Worm (Caenorhabditis elegans) whole organism, L4 larva: Measurements from ENCODE around the gene ZK616.8.

ENCODE experiments used
- D1046.2 ChIP-seq: fragments of 200-800 bp; sonication (Bioruptor generic); IDR thresholded peaks from 2 replicates; pipeline ENCODE4 v1.3.6; 2022; ENCODE audit warnings: missing genetic modification characterization, missing compliant biosample characterization
- F10B5.3 ChIP-seq: sonication (generic microtip); optimal IDR thresholded peaks from 2 replicates; lab custom pipeline; 2016; ENCODE audit warnings: mild to moderate bottlenecking, missing genetic modification characterization, missing compliant biosample characterization
- F26F4.8 ChIP-seq: fragments of 200-800 bp; sonication (Bioruptor generic); conservative IDR thresholded peaks from 2 replicates; pipeline ENCODE4 v1.3.6; 2022; ENCODE audit warnings: missing genetic modification characterization, missing compliant biosample characterization
- R02D3.7 ChIP-seq: fragments of 150-350 bp; sonication (generic microtip); optimal IDR thresholded peaks from 3 replicates; lab custom pipeline; 2014; ENCODE audit warnings: missing biosample characterization, missing genetic modification characterization
- T20F7.1 ChIP-seq: fragments of 200-800 bp; sonication (Bioruptor generic); optimal IDR thresholded peaks from 2 replicates; lab custom pipeline; 2018; ENCODE audit warnings: mild to moderate bottlenecking, missing genetic modification characterization, missing compliant biosample characterization
- T26A8.4 ChIP-seq: fragments of 200-800 bp; sonication (Bioruptor generic); IDR thresholded peaks from 2 replicates; pipeline ENCODE4 v1.3.6; 2022; ENCODE audit warnings: missing genetic modification characterization, missing compliant biosample characterization
- Y105C5A.15 ChIP-seq: fragments of 200-800 bp; sonication (Bioruptor generic); IDR thresholded peaks from 2 replicates; pipeline ENCODE4 v1.3.6; 2022; ENCODE audit warnings: missing genetic modification characterization, missing compliant biosample characterization
- Y48G9A.11 ChIP-seq: fragments of 200-800 bp; sonication (Bioruptor generic); IDR thresholded peaks from 2 replicates; pipeline ENCODE4 v1.3.6; 2022; ENCODE audit warnings: missing genetic modification reagents, missing genetic modification characterization, missing compliant biosample characterization
- Y5F2A.4 ChIP-seq: fragments of 200-800 bp; sonication (Bioruptor generic); optimal IDR thresholded peaks from 2 replicates; lab custom pipeline; 2018; ENCODE audit warnings: mild to moderate bottlenecking, missing genetic modification characterization, missing compliant biosample characterization
- Y75B8A.6 ChIP-seq: fragments of 200-800 bp; sonication (Bioruptor generic); IDR thresholded peaks from 2 replicates; pipeline ENCODE4 v1.3.6; 2022; ENCODE audit warnings: missing genetic modification reagents, missing genetic modification characterization, missing compliant biosample characterization
- ZK337.2 ChIP-seq: fragments of 200-800 bp; sonication (Bioruptor generic); IDR thresholded peaks from 2 replicates; pipeline ENCODE4 v1.3.6; 2022; ENCODE audit warnings: missing genetic modification reagents, missing genetic modification characterization, missing compliant biosample characterization
- attf-4 ChIP-seq: sonication (generic microtip); optimal IDR thresholded peaks from 3 replicates; lab custom pipeline; 2017; ENCODE audit warnings: missing biosample characterization, missing genetic modification characterization
- ceh-20 ChIP-seq: fragments of 200-800 bp; sonication (Bioruptor generic); IDR thresholded peaks from 2 replicates; pipeline ENCODE4 v1.3.6; 2022; ENCODE audit warnings: missing genetic modification reagents, missing genetic modification characterization, missing compliant biosample characterization
- ceh-44 ChIP-seq: fragments of 200-800 bp; sonication (Bioruptor generic); IDR thresholded peaks from 2 replicates; pipeline ENCODE4 v1.3.6; 2022; ENCODE audit warnings: missing genetic modification reagents, missing genetic modification characterization, missing compliant biosample characterization
- ces-1 ChIP-seq: fragments of 150-350 bp; sonication (generic microtip); optimal IDR thresholded peaks from 4 replicates; lab custom pipeline; 2014; ENCODE audit warnings: missing biosample characterization, missing genetic modification reagents, missing genetic modification characterization
- ctbp-1 ChIP-seq: fragments of 200-800 bp; sonication (Bioruptor generic); IDR thresholded peaks from 2 replicates; pipeline ENCODE4 v1.3.6; 2022; ENCODE audit warnings: missing genetic modification reagents, missing genetic modification characterization, missing compliant biosample characterization
- daf-16 ChIP-seq, 3 experiments: sonication (generic microtip); optimal IDR thresholded peaks; 2 replicates each; lab custom pipeline; 2016 to 2017; ENCODE audit warnings: missing genetic modification characterization in 3 of 3, missing genetic modification reagents in 3 of 3, mild to moderate bottlenecking in 2 of 3, missing compliant biosample characterization in 2 of 3, missing biosample characterization in 1 of 3, moderate library complexity in 1 of 3
- daf-19 ChIP-seq: fragments of 200-800 bp; sonication (Bioruptor generic); conservative IDR thresholded peaks from 2 replicates; pipeline ENCODE4 v1.3.6; 2022; ENCODE audit warnings: missing genetic modification characterization, missing compliant biosample characterization
- dmd-6 ChIP-seq: fragments of 200-800 bp; sonication (Bioruptor generic); IDR thresholded peaks from 2 replicates; pipeline ENCODE4 v1.3.6; 2022; ENCODE audit warnings: missing genetic modification reagents, missing genetic modification characterization, missing compliant biosample characterization
- dmd-9 ChIP-seq: fragments of 200-800 bp; sonication (Bioruptor generic); IDR thresholded peaks from 2 replicates; pipeline ENCODE4 v1.3.6; 2022; ENCODE audit warnings: missing genetic modification reagents, missing genetic modification characterization, missing compliant biosample characterization
- dve-1 ChIP-seq: sonication (generic microtip); optimal IDR thresholded peaks from 2 replicates; lab custom pipeline; 2017; ENCODE audit warnings: antibody characterized with exemption, mild to moderate bottlenecking, missing genetic modification characterization, missing compliant biosample characterization; ENCODE audit not compliant: insufficient read depth
- egl-27 ChIP-seq: sonication (generic microtip); optimal IDR thresholded peaks from 3 replicates; lab custom pipeline; 2017; ENCODE audit warnings: missing biosample characterization, missing genetic modification reagents, missing genetic modification characterization
- fos-1 ChIP-seq: fragments of 150-350 bp; optimal IDR thresholded peaks from 2 replicates; lab custom pipeline; 2014; ENCODE audit warnings: missing biosample characterization, missing genetic modification characterization
- hif-1 ChIP-seq, 2 experiments: sonication (generic microtip); optimal IDR thresholded peaks; 2 replicates each; lab custom pipeline; 2016 to 2017; ENCODE audit warnings: missing compliant biosample characterization in 2 of 2, missing genetic modification characterization in 2 of 2, missing genetic modification reagents in 2 of 2, missing genotype in 2 of 2, mild to moderate bottlenecking in 1 of 2
- hlh-11 ChIP-seq: fragments of 200-800 bp; sonication (Bioruptor generic); optimal IDR thresholded peaks from 2 replicates; lab custom pipeline; 2018; ENCODE audit warnings: mild to moderate bottlenecking, missing genetic modification characterization, missing compliant biosample characterization
- jun-1 ChIP-seq: fragments of 150-350 bp; optimal IDR thresholded peaks from 2 replicates; lab custom pipeline; 2014; ENCODE audit warnings: missing biosample characterization, missing genetic modification reagents, missing genetic modification characterization
- lin-1 ChIP-seq: fragments of 200-800 bp; sonication (Bioruptor generic); IDR thresholded peaks from 2 replicates; pipeline ENCODE4 v1.3.6; 2022; ENCODE audit warnings: missing genetic modification reagents, missing genetic modification characterization, missing compliant biosample characterization
- lin-13 ChIP-seq: fragments of 150-350 bp; optimal IDR thresholded peaks from 2 replicates; lab custom pipeline; 2014; ENCODE audit warnings: missing biosample characterization, missing genetic modification reagents, missing genetic modification characterization
- lin-29 ChIP-seq: fragments of 200-800 bp; sonication (Bioruptor generic); IDR thresholded peaks from 2 replicates; pipeline ENCODE4 v1.3.6; 2022; ENCODE audit warnings: missing genetic modification reagents, missing genetic modification characterization, missing compliant biosample characterization
- lin-38 ChIP-seq: fragments of 200-800 bp; sonication (Bioruptor generic); IDR thresholded peaks from 2 replicates; pipeline ENCODE4 v1.3.6; 2022; ENCODE audit warnings: missing genetic modification reagents, missing genetic modification characterization, missing compliant biosample characterization
- lin-39 ChIP-seq: fragments of 150-350 bp; optimal IDR thresholded peaks from 2 replicates; lab custom pipeline; 2014; ENCODE audit warnings: missing biosample characterization, missing genetic modification reagents, missing genetic modification characterization
- lsy-2 ChIP-seq, 2 experiments: fragments of 150-350 bp in 1 of 2; sonication (generic microtip) in 1 of 2; optimal IDR thresholded peaks; 2 replicates each; lab custom pipeline; 2014 to 2017; ENCODE audit warnings: missing biosample characterization in 2 of 2, missing genetic modification characterization in 2 of 2
- mdl-1 ChIP-seq, 2 experiments: fragments of 150-350 bp in 1 of 2; sonication (generic microtip) in 1 of 2; optimal IDR thresholded peaks; 2 replicates each; lab custom pipeline; 2014 to 2017; ENCODE audit warnings: missing biosample characterization in 2 of 2, missing genetic modification characterization in 2 of 2
- mep-1 ChIP-seq: fragments of 150-350 bp; sonication (generic microtip); optimal IDR thresholded peaks from 3 replicates; lab custom pipeline; 2014; ENCODE audit warnings: missing biosample characterization, missing genetic modification characterization
- mes-2 ChIP-seq: sonication (generic microtip); optimal IDR thresholded peaks from 2 replicates; lab custom pipeline; 2016; ENCODE audit warnings: missing genotype, mild to moderate bottlenecking, missing genetic modification characterization, missing compliant biosample characterization; ENCODE audit not compliant: poor library complexity, severe bottlenecking
- nhr-102 ChIP-seq: sonication (generic microtip); optimal IDR thresholded peaks from 2 replicates; lab custom pipeline; 2016; ENCODE audit warnings: mild to moderate bottlenecking, missing genetic modification characterization, moderate library complexity, missing compliant biosample characterization
- nhr-111 ChIP-seq: fragments of 200-800 bp; sonication (Bioruptor generic); optimal IDR thresholded peaks from 2 replicates; lab custom pipeline; 2018; ENCODE audit warnings: mild to moderate bottlenecking, missing genetic modification characterization, missing compliant biosample characterization
- nhr-41 ChIP-seq: fragments of 200-800 bp; sonication (Bioruptor generic); IDR thresholded peaks from 2 replicates; pipeline ENCODE4 v1.3.6; 2022; ENCODE audit warnings: missing genetic modification reagents, missing genetic modification characterization, missing compliant biosample characterization
- nhr-6 ChIP-seq: fragments of 150-350 bp; optimal IDR thresholded peaks from 2 replicates; lab custom pipeline; 2014; ENCODE audit warnings: missing biosample characterization, missing genetic modification characterization
- nhr-76 ChIP-seq: fragments of 150-350 bp; optimal IDR thresholded peaks from 2 replicates; lab custom pipeline; 2014; ENCODE audit warnings: missing biosample characterization, missing genetic modification characterization
- pha-4 ChIP-seq, 2 experiments: fragments of 150-350 bp in 1 of 2; fragments of 200-800 bp in 1 of 2; sonication (Bioruptor generic) in 1 of 2; IDR thresholded peaks in 1 of 2; optimal IDR thresholded peaks in 1 of 2; 2 replicates each; pipeline versions ENCODE4 v1.3.6 to Lab custom; 2014 to 2022; ENCODE audit warnings: missing genetic modification characterization in 2 of 2, missing genetic modification reagents in 2 of 2, missing biosample characterization in 1 of 2, missing compliant biosample characterization in 1 of 2
- pqm-1 ChIP-seq: sonication (generic microtip); optimal IDR thresholded peaks from 2 replicates; lab custom pipeline; 2017; ENCODE audit warnings: missing biosample characterization, missing genetic modification characterization
- rbr-2 ChIP-seq: sonication (generic microtip); optimal IDR thresholded peaks from 2 replicates; lab custom pipeline; 2016; ENCODE audit warnings: missing genotype, missing genetic modification characterization, missing compliant biosample characterization
- saeg-2 ChIP-seq: fragments of 200-800 bp; sonication (Bioruptor generic); IDR thresholded peaks from 2 replicates; pipeline ENCODE4 v1.3.6; 2022; ENCODE audit warnings: missing genetic modification reagents, missing genetic modification characterization, missing compliant biosample characterization
- skn-1 ChIP-seq: fragments of 150-350 bp; optimal IDR thresholded peaks from 2 replicates; lab custom pipeline; 2014; ENCODE audit warnings: missing biosample characterization, missing genetic modification characterization
- spr-1 ChIP-seq: sonication (generic microtip); optimal IDR thresholded peaks from 2 replicates; lab custom pipeline; 2016; ENCODE audit warnings: mild to moderate bottlenecking, missing genetic modification characterization, missing compliant biosample characterization
- unc-130 ChIP-seq: sonication (generic microtip); optimal IDR thresholded peaks from 2 replicates; lab custom pipeline; 2016; ENCODE audit warnings: missing genetic modification reagents, missing genetic modification characterization, missing compliant biosample characterization
- unc-39 ChIP-seq: sonication (generic microtip); optimal IDR thresholded peaks from 2 replicates; lab custom pipeline; 2017; ENCODE audit warnings: missing biosample characterization, missing genetic modification characterization
- zfp-2 ChIP-seq: sonication (generic microtip); optimal IDR thresholded peaks from 2 replicates; lab custom pipeline; 2016; ENCODE audit warnings: mild to moderate bottlenecking, missing genetic modification characterization, missing compliant biosample characterization
- zip-11 ChIP-seq: fragments of 200-800 bp; sonication (Bioruptor generic); IDR thresholded peaks from 2 replicates; pipeline ENCODE4 v1.3.6; 2022; ENCODE audit warnings: missing genetic modification characterization, missing compliant biosample characterization
- zip-2 ChIP-seq: fragments of 150-350 bp; optimal IDR thresholded peaks from 2 replicates; lab custom pipeline; 2014; ENCODE audit warnings: missing biosample characterization, missing genetic modification characterization

The ZK616.8 gene

ce11 chrIV:5368860-5369259 is 43.1 kb downstream of the ZK616.8 start:
- TF ChIP-seq hlh-11 (tag; lab: Kevin White, UChicago) (peak; percentile 33), lin-39 (tag; lab: Kevin White, UChicago) (no peak), F10B5.3 (tag; lab: Kevin White, UChicago) (no peak), nhr-111 (no peak), nhr-102 (no peak), dmd-9 (GFP tag; lab: Robert Waterston, UW) (no peak), Y5F2A.4 (no peak), Y105C5A.15 (GFP tag; lab: Robert Waterston, UW) (no peak), ceh-44 (no peak), zip-11 (GFP tag; lab: Robert Waterston, UW) (no peak), lsy-2 (tag; optimal IDR thresholded peaks at IDR 0.05; lab: Kevin White, UChicago) (peak in 1 of 2 experiments; percentile 50), daf-16 (GFP tag; optimal IDR thresholded peaks at IDR 0.05; lab: Kevin White, UChicago) (no peak), daf-16 (tag; optimal IDR thresholded peaks at IDR 0.05; lab: Kevin White, UChicago) (peak; percentile 28), lin-1 (GFP tag; lab: Robert Waterston, UW) (0 out of 2 replicates have a peak, but pooled peaks have one; percentile 47), ces-1 (GFP tag; lab: Kevin White, UChicago) (no peak), spr-1 (no peak), zfp-2 (no peak), R02D3.7 (tag; lab: Kevin White, UChicago) (no peak), mes-2 (tag; lab: Kevin White, UChicago) (peak; percentile 67), T20F7.1 (GFP tag; lab: Kevin White, UChicago) (no peak), saeg-2 (no peak), mdl-1 (tag; optimal IDR thresholded peaks at IDR 0.05; lab: Kevin White, UChicago) (peak in 1 of 2 experiments; percentile 39), pqm-1 (tag; lab: Kevin White, UChicago) (no peak), skn-1 (no peak), daf-19 (GFP tag; lab: Robert Waterston, UW) (no peak), dmd-6 (GFP tag; lab: Robert Waterston, UW) (no peak), lin-29 (no peak), D1046.2 (GFP tag; lab: Robert Waterston, UW) (no peak), lin-38 (GFP tag; lab: Robert Waterston, UW) (peak; percentile 65), ceh-20 (GFP tag; lab: Robert Waterston, UW) (no peak), nhr-76 (tag; lab: Kevin White, UChicago) (no peak), nhr-6 (tag; lab: Kevin White, UChicago) (peak; percentile 58), hif-1 (tag; optimal IDR thresholded peaks at IDR 0.05; lab: Kevin White, UChicago) (no peak), dve-1 (tag; lab: Kevin White, UChicago) (peak; percentile 15), mep-1 (tag; lab: Kevin White, UChicago) (peak; percentile 35), pha-4 (GFP tag; IDR thresholded peaks at IDR 0.05; lab: Robert Waterston, UW) (no peak), pha-4 (tag; optimal IDR thresholded peaks at IDR 0.05; lab: Kevin White, UChicago) (no peak), nhr-41 (GFP tag; lab: Robert Waterston, UW) (no peak), lin-13 (GFP tag; lab: Kevin White, UChicago) (no peak), zip-2 (tag; lab: Kevin White, UChicago) (no peak), rbr-2 (tag; lab: Kevin White, UChicago) (peak; percentile 41), egl-27 (tag; lab: Kevin White, UChicago) (no peak), F26F4.8 (GFP tag; lab: Robert Waterston, UW) (no peak), attf-4 (tag; lab: Kevin White, UChicago) (no peak), ZK337.2 (no peak), unc-130 (GFP tag; lab: Kevin White, UChicago) (no peak), jun-1 (tag; lab: Kevin White, UChicago) (no peak), T26A8.4 (GFP tag; lab: Robert Waterston, UW) (0 out of 2 replicates have a peak, but pooled peaks have one; percentile 33), fos-1 (tag; lab: Kevin White, UChicago) (no peak), ctbp-1 (GFP tag; lab: Robert Waterston, UW) (no peak), Y75B8A.6 (GFP tag; lab: Robert Waterston, UW) (no peak), Y48G9A.11 (no peak; the same call in 1 of the 2 replicates), unc-39 (tag; lab: Kevin White, UChicago) (no peak)
